Worm (Caenorhabditis elegans) whole organism, L4 larva: Measurements from ENCODE around the gene srx-131.

Experiments
- F10B5.3 ChIP-seq: sonication (generic microtip); optimal IDR thresholded peaks from 2 replicates; lab custom pipeline; 2016; ENCODE audit warnings: mild to moderate bottlenecking, missing genetic modification characterization, missing compliant biosample characterization
- F37D6.2 ChIP-seq: sonication (generic microtip); optimal IDR thresholded peaks from 2 replicates; lab custom pipeline; 2016; ENCODE audit warnings: mild to moderate bottlenecking, missing genetic modification characterization, missing compliant biosample characterization
- T20F7.1 ChIP-seq: fragments of 200-800 bp; sonication (Bioruptor generic); optimal IDR thresholded peaks from 2 replicates; lab custom pipeline; 2018; ENCODE audit warnings: mild to moderate bottlenecking, missing genetic modification characterization, missing compliant biosample characterization
- Y75B8A.6 ChIP-seq: fragments of 200-800 bp; sonication (Bioruptor generic); IDR thresholded peaks from 2 replicates; pipeline ENCODE4 v1.3.6; 2022; ENCODE audit warnings: missing genetic modification reagents, missing genetic modification characterization, missing compliant biosample characterization
- aha-1 ChIP-seq: fragments of 150-350 bp; peaks from one replicate; lab custom pipeline; 2014; ENCODE audit warnings: missing biosample characterization, missing genetic modification characterization
- aly-2 ChIP-seq: sonication (generic microtip); optimal IDR thresholded peaks from 2 replicates; lab custom pipeline; 2018; ENCODE audit warnings: missing biosample characterization, missing genetic modification characterization
- arid-1 ChIP-seq: fragments of 200-800 bp; sonication (Bioruptor generic); conservative IDR thresholded peaks from 2 replicates; pipeline ENCODE4 v1.3.6; 2022; ENCODE audit warnings: missing genetic modification reagents, missing genetic modification characterization, missing compliant biosample characterization
- ceh-28 ChIP-seq: fragments of 150-350 bp; optimal IDR thresholded peaks from 2 replicates; lab custom pipeline; 2014; ENCODE audit warnings: missing biosample characterization, missing genetic modification reagents, missing genetic modification characterization
- ceh-82 ChIP-seq: sonication (generic microtip); optimal IDR thresholded peaks from 2 replicates; lab custom pipeline; 2017; ENCODE audit warnings: missing biosample characterization, missing genetic modification characterization
- ctbp-1 ChIP-seq: fragments of 200-800 bp; sonication (Bioruptor generic); IDR thresholded peaks from 2 replicates; pipeline ENCODE4 v1.3.6; 2022; ENCODE audit warnings: missing genetic modification reagents, missing genetic modification characterization, missing compliant biosample characterization
- daf-8 ChIP-seq: fragments of 200-800 bp; sonication (Bioruptor generic); IDR thresholded peaks from 2 replicates; pipeline ENCODE4 v1.3.6; 2022; ENCODE audit warnings: missing genetic modification characterization, missing compliant biosample characterization
- dmd-8 ChIP-seq: fragments of 200-800 bp; sonication (Bioruptor generic); IDR thresholded peaks from 2 replicates; pipeline ENCODE4 v1.3.6; 2022; ENCODE audit warnings: missing genetic modification characterization, missing compliant biosample characterization
- dve-1 ChIP-seq: sonication (generic microtip); optimal IDR thresholded peaks from 2 replicates; lab custom pipeline; 2017; ENCODE audit warnings: antibody characterized with exemption, mild to moderate bottlenecking, missing genetic modification characterization, missing compliant biosample characterization; ENCODE audit not compliant: insufficient read depth
- egl-43 ChIP-seq: fragments of 200-800 bp; sonication (Bioruptor generic); IDR thresholded peaks from 2 replicates; pipeline ENCODE4 v1.3.6; 2022; ENCODE audit warnings: missing genetic modification reagents, missing genetic modification characterization, missing compliant biosample characterization
- fos-1 ChIP-seq: fragments of 150-350 bp; optimal IDR thresholded peaks from 2 replicates; lab custom pipeline; 2014; ENCODE audit warnings: missing biosample characterization, missing genetic modification characterization
- gei-8 ChIP-seq: fragments of 200-800 bp; sonication (Bioruptor generic); optimal IDR thresholded peaks from 2 replicates; lab custom pipeline; 2018; ENCODE audit warnings: mild to moderate bottlenecking, missing genetic modification characterization, missing compliant biosample characterization
- hlh-11 ChIP-seq: fragments of 200-800 bp; sonication (Bioruptor generic); optimal IDR thresholded peaks from 2 replicates; lab custom pipeline; 2018; ENCODE audit warnings: mild to moderate bottlenecking, missing genetic modification characterization, missing compliant biosample characterization
- hlh-30 ChIP-seq: sonication (generic microtip); optimal IDR thresholded peaks from 2 replicates; lab custom pipeline; 2017; ENCODE audit warnings: antibody characterized with exemption, mild to moderate bottlenecking, missing genetic modification characterization, missing compliant biosample characterization; ENCODE audit not compliant: insufficient read depth
- hmg-1.1 ChIP-seq: fragments of 200-800 bp; sonication (Bioruptor generic); IDR thresholded peaks from 2 replicates; pipeline ENCODE4 v1.3.6; 2022; ENCODE audit warnings: missing genetic modification reagents, missing genetic modification characterization, missing compliant biosample characterization
- lin-15B ChIP-seq: fragments of 150-350 bp; sonication (generic microtip); optimal IDR thresholded peaks from 3 replicates; lab custom pipeline; 2014; ENCODE audit warnings: missing biosample characterization, missing genetic modification characterization
- lin-29 ChIP-seq: fragments of 200-800 bp; sonication (Bioruptor generic); IDR thresholded peaks from 2 replicates; pipeline ENCODE4 v1.3.6; 2022; ENCODE audit warnings: missing genetic modification reagents, missing genetic modification characterization, missing compliant biosample characterization
- lin-39 ChIP-seq: fragments of 150-350 bp; optimal IDR thresholded peaks from 2 replicates; lab custom pipeline; 2014; ENCODE audit warnings: missing biosample characterization, missing genetic modification reagents, missing genetic modification characterization
- lir-3 ChIP-seq: sonication (generic microtip); optimal IDR thresholded peaks from 2 replicates; lab custom pipeline; 2016; ENCODE audit warnings: mild to moderate bottlenecking, missing genetic modification characterization, missing compliant biosample characterization
- madf-9 ChIP-seq: fragments of 200-800 bp; sonication (Bioruptor generic); conservative IDR thresholded peaks from 2 replicates; pipeline ENCODE4 v1.3.6; 2022; ENCODE audit warnings: missing genetic modification reagents, missing genetic modification characterization, missing compliant biosample characterization
- mdl-1 ChIP-seq, 2 experiments: fragments of 150-350 bp in 1 of 2; sonication (generic microtip) in 1 of 2; optimal IDR thresholded peaks; 2 replicates each; lab custom pipeline; 2014 to 2017; ENCODE audit warnings: missing biosample characterization in 2 of 2, missing genetic modification characterization in 2 of 2
- mep-1 ChIP-seq: fragments of 150-350 bp; sonication (generic microtip); optimal IDR thresholded peaks from 3 replicates; lab custom pipeline; 2014; ENCODE audit warnings: missing biosample characterization, missing genetic modification characterization
- mxl-3 ChIP-seq: fragments of 200-800 bp; sonication (Bioruptor generic); optimal IDR thresholded peaks from 2 replicates; lab custom pipeline; 2018; ENCODE audit warnings: mild to moderate bottlenecking, missing genetic modification characterization, missing compliant biosample characterization
- nhr-237 ChIP-seq: sonication (generic microtip); optimal IDR thresholded peaks from 2 replicates; lab custom pipeline; 2017; ENCODE audit warnings: missing biosample characterization, missing genetic modification characterization
- nhr-25 ChIP-seq: sonication (generic microtip); optimal IDR thresholded peaks from 2 replicates; lab custom pipeline; 2017; ENCODE audit warnings: missing genetic modification characterization, mild to moderate bottlenecking, missing compliant biosample characterization, antibody characterized with exemption, moderate library complexity, borderline replicate concordance; ENCODE audit not compliant: insufficient read depth
- nhr-6 ChIP-seq: fragments of 150-350 bp; optimal IDR thresholded peaks from 2 replicates; lab custom pipeline; 2014; ENCODE audit warnings: missing biosample characterization, missing genetic modification characterization
- nhr-76 ChIP-seq: fragments of 150-350 bp; optimal IDR thresholded peaks from 2 replicates; lab custom pipeline; 2014; ENCODE audit warnings: missing biosample characterization, missing genetic modification characterization
- nhr-77 ChIP-seq: fragments of 150-350 bp; optimal IDR thresholded peaks from 2 replicates; lab custom pipeline; 2014; ENCODE audit warnings: missing biosample characterization, missing genetic modification characterization
- pqm-1 ChIP-seq: sonication (generic microtip); optimal IDR thresholded peaks from 2 replicates; lab custom pipeline; 2017; ENCODE audit warnings: missing biosample characterization, missing genetic modification characterization
- rbr-2 ChIP-seq: sonication (generic microtip); optimal IDR thresholded peaks from 2 replicates; lab custom pipeline; 2016; ENCODE audit warnings: missing genotype, missing genetic modification characterization, missing compliant biosample characterization
- set-16 ChIP-seq: fragments of 200-800 bp; sonication (Bioruptor generic); IDR thresholded peaks from 2 replicates; pipeline ENCODE4 v1.3.6; 2022; ENCODE audit warnings: missing genetic modification reagents, missing genetic modification characterization, missing compliant biosample characterization
- tra-1 ChIP-seq: fragments of 200-800 bp; sonication (Bioruptor generic); IDR thresholded peaks from 2 replicates; pipeline ENCODE4 v1.3.6; 2022; ENCODE audit warnings: missing genetic modification reagents, missing genetic modification characterization, missing compliant biosample characterization
- unc-130 ChIP-seq: sonication (generic microtip); optimal IDR thresholded peaks from 2 replicates; lab custom pipeline; 2016; ENCODE audit warnings: missing genetic modification reagents, missing genetic modification characterization, missing compliant biosample characterization
- zag-1 ChIP-seq: fragments of 150-350 bp; optimal IDR thresholded peaks from 2 replicates; lab custom pipeline; 2014; ENCODE audit warnings: missing biosample characterization, missing genetic modification characterization
- zfp-3 ChIP-seq: fragments of 200-800 bp; sonication (Bioruptor generic); conservative IDR thresholded peaks from 2 replicates; pipeline ENCODE4 v1.3.6; 2022; ENCODE audit warnings: missing genetic modification reagents, missing genetic modification characterization, missing compliant biosample characterization
- zip-2 ChIP-seq: fragments of 150-350 bp; optimal IDR thresholded peaks from 2 replicates; lab custom pipeline; 2014; ENCODE audit warnings: missing biosample characterization, missing genetic modification characterization
- ztf-11 ChIP-seq: fragments of 150-350 bp; optimal IDR thresholded peaks from 2 replicates; lab custom pipeline; 2014; ENCODE audit warnings: missing biosample characterization, missing genetic modification characterization

Gene srx-131

ce11 chrV:13818824-13819408 is 26.3 kb upstream of the srx-131 start, which contains the start of gene sel-10 (continued):
- no peak for TF ChIP-seq nhr-77 (tag; lab: Kevin White, UChicago)
- no peak for TF ChIP-seq gei-8 (GFP tag; lab: Kevin White, UChicago)
- no peak for TF ChIP-seq ctbp-1 (GFP tag; lab: Robert Waterston, UW)
- TF ChIP-seq F10B5.3 (tag; lab: Kevin White, UChicago), result peak; percentile 23
- peak; percentile 98 for TF ChIP-seq aha-1 (tag; lab: Kevin White, UChicago)
- 0 out of 2 replicates have a peak, but pooled peaks have one; percentile 59 for TF ChIP-seq hmg-1.1 (GFP tag; lab: Robert Waterston, UW)
- TF ChIP-seq nhr-76 (tag; lab: Kevin White, UChicago), result no peak
- TF ChIP-seq lir-3 (tag; lab: Kevin White, UChicago), result no peak
- TF ChIP-seq T20F7.1, result peak; percentile 67
- TF ChIP-seq zag-1, result no peak
- no peak for TF ChIP-seq aly-2 (tag; lab: Kevin White, UChicago)
- no peak for TF ChIP-seq Y75B8A.6 (GFP tag; lab: Robert Waterston, UW)
- TF ChIP-seq nhr-6, result peak; percentile 89
- TF ChIP-seq rbr-2 (tag; lab: Kevin White, UChicago), result peak; percentile 74
- TF ChIP-seq mep-1, result no peak
- TF ChIP-seq lin-29 (GFP tag; lab: Robert Waterston, UW), result no peak
- TF ChIP-seq lin-15B (tag; lab: Kevin White, UChicago), result no peak
- no peak for TF ChIP-seq egl-43
- no peak for TF ChIP-seq set-16
- no peak for TF ChIP-seq unc-130 (GFP tag; lab: Kevin White, UChicago)
- no peak for TF ChIP-seq pqm-1 (tag; lab: Kevin White, UChicago)
- no peak for TF ChIP-seq ceh-82 (tag; lab: Kevin White, UChicago)
- TF ChIP-seq lin-39 (tag; lab: Kevin White, UChicago), result no peak
- peak; percentile 36 for TF ChIP-seq F37D6.2 (tag; lab: Kevin White, UChicago)
- TF ChIP-seq arid-1, result 0 out of 2 replicates have a peak, but pooled peaks have one; percentile 33
- no peak for TF ChIP-seq madf-9 (GFP tag; lab: Robert Waterston, UW)
- no peak for TF ChIP-seq fos-1 (tag; lab: Kevin White, UChicago)
- TF ChIP-seq nhr-25, result no peak
- no peak for TF ChIP-seq zip-2 (tag; lab: Kevin White, UChicago)
- TF ChIP-seq ztf-11 (tag; lab: Kevin White, UChicago), result no peak
- TF ChIP-seq ceh-28 (tag; lab: Kevin White, UChicago), result no peak
- peak; percentile 57 for TF ChIP-seq mxl-3 (GFP tag; lab: Kevin White, UChicago)
- TF ChIP-seq hlh-30 (tag; lab: Kevin White, UChicago), result peak; percentile 66
- TF ChIP-seq nhr-237 (tag; lab: Kevin White, UChicago), result no peak
- TF ChIP-seq tra-1, result no peak
- no peak for TF ChIP-seq dmd-8 (GFP tag; lab: Robert Waterston, UW)
- TF ChIP-seq zfp-3 (GFP tag; lab: Robert Waterston, UW), result no peak
- no peak for TF ChIP-seq dve-1 (tag; lab: Kevin White, UChicago)
- no peak for TF ChIP-seq mdl-1 (tag; optimal IDR thresholded peaks at IDR 0.05; lab: Kevin White, UChicago)
- no peak for TF ChIP-seq hlh-11 (tag; lab: Kevin White, UChicago)

- TF ChIP-seq aha-1 (tag; lab: Kevin White, UChicago), result peak; percentile 72
- TF ChIP-seq daf-8 (GFP tag; lab: Robert Waterston, UW), result no peak
Observed at ce11 chrV:13822752-13823151, 22.5 kb upstream of the srx-131 start, which contains the start of gene hpo-31. Gene hpo-31 (plus strand): TSS chrV:13823052.
